Worm (Caenorhabditis elegans) whole organism, young adult: ENCODE results near the gene glb-4.

Source experiments
- B0261.1 ChIP-seq: sonication (generic microtip); optimal IDR thresholded peaks from 2 replicates; lab custom pipeline; 2016; ENCODE audit warnings: mild to moderate bottlenecking, missing genetic modification characterization, moderate library complexity, missing compliant biosample characterization
- F23B12.7 ChIP-seq: sonication (generic microtip); optimal IDR thresholded peaks from 2 replicates; lab custom pipeline; 2017; ENCODE audit warnings: missing genetic modification characterization, mild to moderate bottlenecking, missing compliant biosample characterization, antibody characterized with exemption, moderate library complexity; ENCODE audit not compliant: insufficient read depth
- F33H1.4 ChIP-seq: fragments of 200-800 bp; sonication (Bioruptor generic); IDR thresholded peaks from 2 replicates; pipeline ENCODE4 v1.3.6; 2022; ENCODE audit warnings: missing genetic modification reagents, missing genetic modification characterization, missing compliant biosample characterization
- F52B5.7 ChIP-seq: sonication (generic microtip); optimal IDR thresholded peaks from 2 replicates; lab custom pipeline; 2016; ENCODE audit warnings: mild to moderate bottlenecking, missing genetic modification characterization, missing compliant biosample characterization
- K11D2.4 ChIP-seq: fragments of 200-800 bp; sonication (Bioruptor generic); IDR thresholded peaks from 2 replicates; pipeline ENCODE4 v1.3.6; 2022; ENCODE audit warnings: missing genetic modification reagents, missing genetic modification characterization, missing compliant biosample characterization
- K12H6.12 ChIP-seq: fragments of 200-800 bp; sonication (Bioruptor generic); optimal IDR thresholded peaks from 2 replicates; lab custom pipeline; 2018; ENCODE audit warnings: mild to moderate bottlenecking, missing genetic modification characterization, missing compliant biosample characterization
- T07F8.4 ChIP-seq: sonication (generic microtip); optimal IDR thresholded peaks from 2 replicates; lab custom pipeline; 2016; ENCODE audit warnings: mild to moderate bottlenecking, missing genetic modification characterization, moderate library complexity, missing compliant biosample characterization
- Y53G8AR.9 ChIP-seq: fragments of 200-800 bp; sonication (Bioruptor generic); conservative IDR thresholded peaks from 2 replicates; pipeline ENCODE4 v1.3.6; 2022; ENCODE audit warnings: missing genetic modification reagents, missing genetic modification characterization, missing compliant biosample characterization
- atf-7 ChIP-seq: sonication (generic microtip); optimal IDR thresholded peaks from 2 replicates; lab custom pipeline; 2017; ENCODE audit warnings: mild to moderate bottlenecking, missing genetic modification characterization, missing compliant biosample characterization
- athp-1 ChIP-seq: sonication (generic microtip); optimal IDR thresholded peaks from 2 replicates; lab custom pipeline; 2017; ENCODE audit warnings: mild to moderate bottlenecking, missing genetic modification characterization, missing compliant biosample characterization
- attf-5 ChIP-seq: fragments of 200-800 bp; sonication (Bioruptor generic); optimal IDR thresholded peaks from 2 replicates; lab custom pipeline; 2018; ENCODE audit warnings: mild to moderate bottlenecking, missing genetic modification characterization, missing compliant biosample characterization
- cebp-1 ChIP-seq, 2 experiments: fragments of 200-800 bp in 1 of 2; sonication (Bioruptor generic) in 1 of 2; sonication (generic microtip) in 1 of 2; IDR thresholded peaks in 1 of 2; optimal IDR thresholded peaks in 1 of 2; 2 replicates each; pipeline versions ENCODE4 v1.3.6 to Lab custom; 2017 to 2022; ENCODE audit warnings: missing compliant biosample characterization in 2 of 2, missing genetic modification characterization in 2 of 2, mild to moderate bottlenecking in 1 of 2, missing genetic modification reagents in 1 of 2, moderate library complexity in 1 of 2
- cebp-2 ChIP-seq: fragments of 200-800 bp; sonication (Bioruptor generic); IDR thresholded peaks from 2 replicates; pipeline ENCODE4 v1.3.6; 2022; ENCODE audit warnings: missing genetic modification characterization, missing compliant biosample characterization
- ceh-27 ChIP-seq: fragments of 200-800 bp; sonication (Bioruptor generic); optimal IDR thresholded peaks from 2 replicates; lab custom pipeline; 2018; ENCODE audit warnings: mild to moderate bottlenecking, missing genetic modification characterization, moderate library complexity, missing compliant biosample characterization
- ceh-58 ChIP-seq: fragments of 200-800 bp; sonication (Bioruptor generic); IDR thresholded peaks from 2 replicates; pipeline ENCODE4 v1.3.6; 2022; ENCODE audit warnings: missing genetic modification characterization, missing compliant biosample characterization
- ceh-79 ChIP-seq: sonication (generic microtip); optimal IDR thresholded peaks from 2 replicates; lab custom pipeline; 2017; ENCODE audit warnings: mild to moderate bottlenecking, missing genetic modification characterization, missing compliant biosample characterization
- chd-7 ChIP-seq: sonication (generic microtip); optimal IDR thresholded peaks from 2 replicates; lab custom pipeline; 2016; ENCODE audit warnings: mild to moderate bottlenecking, missing genetic modification characterization, moderate library complexity, missing compliant biosample characterization
- die-1 ChIP-seq: sonication (generic microtip); optimal IDR thresholded peaks from 2 replicates; lab custom pipeline; 2016; ENCODE audit warnings: missing genotype, mild to moderate bottlenecking, missing genetic modification characterization, missing compliant biosample characterization
- dox-1 ChIP-seq: fragments of 200-800 bp; sonication (Bioruptor generic); IDR thresholded peaks from 2 replicates; pipeline ENCODE4 v1.3.6; 2022; ENCODE audit warnings: missing genetic modification reagents, missing genetic modification characterization, missing compliant biosample characterization
- egl-18 ChIP-seq: fragments of 200-800 bp; sonication (Bioruptor generic); IDR thresholded peaks from 2 replicates; pipeline ENCODE4 v1.3.6; 2022; ENCODE audit warnings: missing genetic modification reagents, missing genetic modification characterization, missing compliant biosample characterization
- fkh-3 ChIP-seq: sonication (generic microtip); optimal IDR thresholded peaks from 2 replicates; lab custom pipeline; 2016; ENCODE audit warnings: mild to moderate bottlenecking, missing genetic modification characterization, missing compliant biosample characterization
- him-1 ChIP-seq: sonication (generic microtip); optimal IDR thresholded peaks from 2 replicates; lab custom pipeline; 2016; ENCODE audit warnings: missing genotype, missing genetic modification reagents, missing genetic modification characterization, missing compliant biosample characterization
- hlh-12 ChIP-seq: sonication (generic microtip); optimal IDR thresholded peaks from 2 replicates; lab custom pipeline; 2016; ENCODE audit warnings: missing genetic modification characterization, missing compliant biosample characterization
- hlh-26 ChIP-seq: fragments of 200-800 bp; sonication (Bioruptor generic); conservative IDR thresholded peaks from 2 replicates; pipeline ENCODE4 v1.3.6; 2022; ENCODE audit warnings: missing genetic modification reagents, missing genetic modification characterization, missing compliant biosample characterization
- hmg-1.2 ChIP-seq: fragments of 200-800 bp; sonication (Bioruptor generic); IDR thresholded peaks from 2 replicates; pipeline ENCODE4 v1.3.6; 2022; ENCODE audit warnings: missing genetic modification reagents, missing genetic modification characterization, missing compliant biosample characterization
- hsf-1 ChIP-seq: fragments of 200-800 bp; sonication (Bioruptor generic); IDR thresholded peaks from 2 replicates; pipeline ENCODE4 v1.3.6; 2022; ENCODE audit warnings: missing genetic modification reagents, missing genetic modification characterization, missing compliant biosample characterization
- let-607 ChIP-seq, 2 experiments: fragments of 200-800 bp in 1 of 2; sonication (Bioruptor generic) in 1 of 2; sonication (generic microtip) in 1 of 2; optimal IDR thresholded peaks; 2 replicates each; lab custom pipeline; 2016 to 2018; ENCODE audit warnings: mild to moderate bottlenecking in 2 of 2, missing compliant biosample characterization in 2 of 2, missing genetic modification characterization in 2 of 2, moderate library complexity in 2 of 2, missing genotype in 1 of 2
- lin-40 ChIP-seq: sonication (generic microtip); optimal IDR thresholded peaks from 2 replicates; lab custom pipeline; 2016; ENCODE audit warnings: missing genetic modification characterization, mild to moderate bottlenecking, missing compliant biosample characterization, missing genotype, missing genetic modification reagents
- lsl-1 ChIP-seq: fragments of 200-800 bp; sonication (Bioruptor generic); optimal IDR thresholded peaks from 2 replicates; lab custom pipeline; 2018; ENCODE audit warnings: mild to moderate bottlenecking, missing genetic modification characterization, moderate library complexity, missing compliant biosample characterization
- madf-10 ChIP-seq: sonication (generic microtip); optimal IDR thresholded peaks from 2 replicates; lab custom pipeline; 2016; ENCODE audit warnings: mild to moderate bottlenecking, missing genetic modification characterization, missing compliant biosample characterization
- mxl-1 ChIP-seq: sonication (generic microtip); optimal IDR thresholded peaks from 2 replicates; lab custom pipeline; 2016; ENCODE audit warnings: missing genetic modification characterization, missing compliant biosample characterization
- nfya-1 ChIP-seq: sonication (generic microtip); optimal IDR thresholded peaks from 2 replicates; lab custom pipeline; 2017; ENCODE audit warnings: antibody characterized with exemption, missing compliant biosample characterization, missing genetic modification characterization, borderline replicate concordance; ENCODE audit not compliant: insufficient read depth
- nfya-2 ChIP-seq: fragments of 200-800 bp; sonication (Bioruptor generic); IDR thresholded peaks from 2 replicates; pipeline ENCODE4 v1.3.6; 2022; ENCODE audit warnings: missing genetic modification reagents, missing genetic modification characterization, missing compliant biosample characterization
- nfyb-1 ChIP-seq: fragments of 200-800 bp; sonication (Bioruptor generic); IDR thresholded peaks from 2 replicates; pipeline ENCODE4 v1.3.6; 2022; ENCODE audit warnings: missing genetic modification reagents, missing genetic modification characterization, missing compliant biosample characterization
- nhr-120 ChIP-seq: fragments of 200-800 bp; sonication (Bioruptor generic); IDR thresholded peaks from 2 replicates; pipeline ENCODE4 v1.3.6; 2022; ENCODE audit warnings: missing genetic modification characterization, missing compliant biosample characterization
- nhr-27 ChIP-seq: fragments of 200-800 bp; sonication (Bioruptor generic); optimal IDR thresholded peaks from 2 replicates; lab custom pipeline; 2018; ENCODE audit warnings: mild to moderate bottlenecking, missing genetic modification characterization, moderate library complexity, missing compliant biosample characterization
- nhr-80 ChIP-seq: sonication (generic microtip); optimal IDR thresholded peaks from 2 replicates; lab custom pipeline; 2016; ENCODE audit warnings: missing genetic modification characterization, missing compliant biosample characterization
- nhr-90 ChIP-seq: sonication (generic microtip); optimal IDR thresholded peaks from 2 replicates; lab custom pipeline; 2016; ENCODE audit warnings: missing genotype, mild to moderate bottlenecking, missing genetic modification characterization, missing compliant biosample characterization
- sea-2 ChIP-seq: fragments of 200-800 bp; sonication (Bioruptor generic); IDR thresholded peaks from 2 replicates; pipeline ENCODE4 v1.3.6; 2022; ENCODE audit warnings: missing genetic modification characterization, missing compliant biosample characterization
- snpc-3.4 ChIP-seq: sonication (generic microtip); optimal IDR thresholded peaks from 2 replicates; lab custom pipeline; 2017; ENCODE audit warnings: missing genetic modification characterization, mild to moderate bottlenecking, missing compliant biosample characterization, antibody characterized with exemption, moderate library complexity, missing genotype, missing genetic modification reagents
- tbp1 ChIP-seq: fragments of 200-800 bp; sonication (Bioruptor generic); optimal IDR thresholded peaks from 2 replicates; lab custom pipeline; 2018; ENCODE audit warnings: mild to moderate bottlenecking, missing genetic modification characterization, missing compliant biosample characterization
- unc-62 ChIP-seq: fragments of 150-350 bp; optimal IDR thresholded peaks from 2 replicates; lab custom pipeline; 2014; ENCODE audit warnings: missing biosample characterization, missing genetic modification reagents, missing genetic modification characterization
- ztf-18 ChIP-seq: sonication (generic microtip); optimal IDR thresholded peaks from 2 replicates; lab custom pipeline; 2016; ENCODE audit warnings: missing genotype, mild to moderate bottlenecking, missing genetic modification characterization, missing compliant biosample characterization

Gene glb-4

DNA sequence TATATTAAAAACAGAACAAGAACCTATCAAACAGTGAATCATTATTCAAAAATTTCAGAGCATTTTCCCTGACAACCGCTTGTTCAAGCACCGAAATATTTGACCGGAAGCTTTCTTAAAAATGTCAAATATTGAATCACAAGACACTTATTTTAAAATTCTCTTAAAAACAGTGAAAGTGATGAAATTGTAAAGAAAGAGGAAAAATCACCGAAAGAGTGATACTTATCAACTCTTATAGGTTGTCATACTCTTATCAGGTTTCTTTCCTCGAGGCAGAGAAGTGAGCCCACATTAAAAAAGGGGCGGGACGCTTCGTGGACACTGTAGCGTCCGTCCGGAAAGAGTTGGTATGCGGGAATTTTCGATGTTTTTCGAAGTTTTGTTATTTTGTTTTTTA lies 42.8 kb upstream of the glb-4 start:
- TF ChIP-seq K11D2.4 (no peak), F23B12.7 (tag; lab: Kevin White, UChicago) (peak; percentile 46), cebp-1 (GFP tag; IDR thresholded peaks at IDR 0.05; lab: Robert Waterston, UW) (peak; percentile 33; the same call in 1 of the 2 replicates), cebp-1 (tag; optimal IDR thresholded peaks at IDR 0.05; lab: Kevin White, UChicago) (peak; percentile 56), unc-62 (GFP tag; lab: Kevin White, UChicago) (peak; percentile 9), nhr-27 (tag; lab: Kevin White, UChicago) (no peak), tbp1 (GFP tag; lab: Kevin White, UChicago) (peak; percentile 19), nhr-80 (peak; percentile 74), hmg-1.2 (no peak), let-607 (tag; optimal IDR thresholded peaks at IDR 0.05; lab: Kevin White, UChicago) (peak in 1 of 2 experiments; percentile 10)

DNA sequence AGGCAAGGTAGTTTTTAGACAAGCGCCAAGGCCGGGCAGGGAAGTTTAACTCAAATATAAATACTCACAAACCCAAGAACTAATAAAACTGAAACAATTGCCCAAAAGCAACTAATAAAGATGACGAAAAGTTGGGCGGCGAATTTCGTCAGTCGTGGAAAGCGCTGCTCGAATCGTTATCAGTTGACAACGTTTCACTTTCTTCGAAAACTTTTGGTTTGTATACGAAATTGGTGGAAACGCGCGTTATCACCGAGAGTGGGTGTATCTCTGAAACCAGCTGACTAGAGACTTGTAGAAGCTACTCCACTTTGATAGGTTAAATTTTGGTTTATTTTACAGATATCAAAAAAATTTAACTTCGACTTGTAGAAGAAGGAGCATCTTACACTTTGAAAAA lies 42.1 kb upstream of the glb-4 start:
- TF ChIP-seq nhr-80 (peak; percentile 60), Y53G8AR.9 (GFP tag; lab: Robert Waterston, UW) (peak; percentile 31; the same call in 1 of the 2 replicates), snpc-3.4 (tag; lab: Kevin White, UChicago) (no peak), sea-2 (GFP tag; lab: Robert Waterston, UW) (no peak), nfya-2 (GFP tag; lab: Robert Waterston, UW) (no peak), dox-1 (0 out of 2 replicates have a peak, but pooled peaks have one; percentile 11)

DNA sequence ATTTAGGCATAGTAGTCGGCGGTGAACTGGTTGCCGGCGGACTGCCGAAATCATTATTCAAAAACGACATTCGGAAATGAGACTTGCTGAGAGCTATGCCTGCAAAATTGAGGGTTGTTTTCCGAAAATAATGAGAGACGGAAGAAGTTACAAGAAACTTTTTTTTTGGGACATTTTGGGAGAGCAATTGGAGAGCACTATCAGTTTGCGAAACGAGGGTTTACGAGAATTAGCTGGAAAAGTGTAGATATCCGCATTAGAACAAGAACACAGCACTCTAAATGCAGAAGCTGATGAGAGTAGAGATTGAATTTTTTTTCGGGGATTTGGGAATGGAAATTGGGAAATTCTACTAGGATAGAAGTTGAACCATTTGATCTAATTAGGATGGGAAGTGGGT lies 41.5 kb upstream of the glb-4 start, which contains the start of gene pqm-1:
TSS of gene pqm-1 (minus strand) at position 101 of the 400 bp plus-strand sequence.
- TF ChIP-seq ceh-79 (tag; lab: Kevin White, UChicago): no peak
- no peak for TF ChIP-seq hmg-1.2
- no peak for TF ChIP-seq nhr-80
- TF ChIP-seq nhr-27 (tag; lab: Kevin White, UChicago): no peak
- no peak for TF ChIP-seq T07F8.4 (tag; lab: Kevin White, UChicago)
- TF ChIP-seq B0261.1: no peak
- no peak for TF ChIP-seq hlh-12 (tag; lab: Kevin White, UChicago)
- TF ChIP-seq him-1 (tag; lab: Kevin White, UChicago): no peak
- TF ChIP-seq nfya-1 (tag; lab: Kevin White, UChicago): no peak
- no peak for TF ChIP-seq lin-40
- TF ChIP-seq egl-18 (GFP tag; lab: Robert Waterston, UW): no peak
- TF ChIP-seq ceh-27 (GFP tag; lab: Kevin White, UChicago): no peak
- TF ChIP-seq die-1 (tag; lab: Kevin White, UChicago): no peak
- TF ChIP-seq K12H6.12 (tag; lab: Kevin White, UChicago): no peak
- TF ChIP-seq lsl-1: no peak

DNA sequence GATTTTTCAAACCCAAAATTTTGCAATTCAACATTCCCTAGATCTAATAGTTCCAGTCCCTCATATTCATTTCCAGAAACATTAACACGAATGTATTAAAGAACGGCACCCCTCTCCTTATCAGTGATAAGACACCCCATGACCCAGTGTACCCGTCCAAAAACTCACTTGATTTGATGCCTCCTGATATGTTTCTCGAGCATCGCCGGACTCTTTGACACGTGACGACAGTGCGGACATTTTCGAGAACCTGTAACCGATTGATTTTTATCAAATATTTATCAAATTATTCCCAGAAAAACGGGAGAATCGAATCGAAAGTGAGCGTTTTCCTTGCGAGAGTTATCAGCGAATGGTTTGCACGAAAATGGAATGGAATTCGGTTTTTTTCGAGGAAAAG lies 40.0 kb upstream of the glb-4 start:
- TF ChIP-seq cebp-2 (GFP tag; lab: Robert Waterston, UW): no peak
- no peak for TF ChIP-seq mxl-1 (tag; lab: Kevin White, UChicago)
- peak in 1 of 2 experiments; percentile 17 for TF ChIP-seq let-607 (tag; optimal IDR thresholded peaks at IDR 0.05; lab: Kevin White, UChicago)
- no peak for TF ChIP-seq nhr-120
- TF ChIP-seq Y53G8AR.9 (GFP tag; lab: Robert Waterston, UW): peak; percentile 69; the same call in 1 of the 2 replicates
- TF ChIP-seq ztf-18 (tag; lab: Kevin White, UChicago): no peak
- no peak for TF ChIP-seq F23B12.7 (tag; lab: Kevin White, UChicago)
- peak; percentile 38 for TF ChIP-seq madf-10 (tag; lab: Kevin White, UChicago)
- TF ChIP-seq chd-7 (tag; lab: Kevin White, UChicago): peak; percentile 33
- TF ChIP-seq tbp1 (GFP tag; lab: Kevin White, UChicago): peak; percentile 34
- peak; percentile 7 for TF ChIP-seq attf-5
- TF ChIP-seq hmg-1.2: no peak
- no peak for TF ChIP-seq ceh-58
- TF ChIP-seq F33H1.4: no peak
- TF ChIP-seq hsf-1 (GFP tag; lab: Robert Waterston, UW): peak; percentile 64; the same call in 1 of the 2 replicates
- no peak for TF ChIP-seq fkh-3 (tag; lab: Kevin White, UChicago)
- 0 out of 2 replicates have a peak, but pooled peaks have one; percentile 44 for TF ChIP-seq nfyb-1 (GFP tag; lab: Robert Waterston, UW)
- peak; percentile 26 for TF ChIP-seq nhr-90 (tag; lab: Kevin White, UChicago)
- peak; percentile 59 for TF ChIP-seq atf-7 (tag; lab: Kevin White, UChicago)
- TF ChIP-seq hlh-26 (GFP tag; lab: Robert Waterston, UW): no peak
- no peak for TF ChIP-seq unc-62 (GFP tag; lab: Kevin White, UChicago)
- no peak for TF ChIP-seq athp-1 (tag; lab: Kevin White, UChicago)
- no peak for TF ChIP-seq F52B5.7
